Fruit fly (Drosophila melanogaster): Measurements from ENCODE around the gene CG3982.

CG3982 gene

DNA sequence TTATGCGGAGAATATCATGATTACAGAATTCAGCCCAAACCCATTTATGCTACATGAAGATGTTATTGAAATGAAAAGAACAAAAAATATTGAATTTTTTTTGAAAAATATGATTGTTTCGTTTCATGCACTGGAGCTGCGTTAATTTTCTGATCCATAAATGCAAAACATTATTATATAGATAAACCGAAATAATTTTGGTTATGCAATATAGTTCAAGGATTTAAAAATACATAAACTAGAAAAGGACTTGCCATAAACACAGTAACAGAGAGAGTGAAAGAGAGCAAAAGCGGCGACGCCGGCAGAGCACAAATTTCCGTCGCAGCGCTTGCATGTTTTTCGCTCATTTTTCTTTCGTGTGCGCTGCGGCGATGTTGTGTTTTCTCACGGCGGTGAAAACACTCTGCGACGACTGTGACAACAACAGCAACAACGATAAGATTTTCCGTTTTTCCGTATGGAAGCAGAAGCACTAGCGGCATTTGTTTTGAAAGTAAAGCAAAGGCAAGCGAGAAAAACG lies 45.1 kb upstream of the CG3982 start (continued):
- TF ChIP-seq Spps (tag; optimal IDR thresholded peaks at IDR 0.05) (peak; percentile 91), slou (GFP tag; optimal IDR thresholded peaks at IDR 0.05) (no peak), CG7928 (GFP tag; optimal IDR thresholded peaks at IDR 0.05) (peak; percentile 25), Doc2 (GFP tag; IDR thresholded peaks at IDR 0.05) (no peak), Ets97D (GFP tag; optimal IDR thresholded peaks at IDR 0.05) (peak; percentile 45), Hr3 (GFP tag; optimal IDR thresholded peaks at IDR 0.05) (peak; percentile 63), CG34224 (GFP tag; IDR thresholded peaks at IDR 0.05; ENCODE audit: partially characterized antibody) (no peak), org-1 (GFP tag; optimal IDR thresholded peaks at IDR 0.05) (peak; percentile 89), NFAT (GFP tag; IDR thresholded peaks at IDR 0.05) (peak; percentile 9; the same call in 1 of the 2 replicates), klu (GFP tag; IDR thresholded peaks at IDR 0.05) (no peak), HHEX (GFP tag; optimal IDR thresholded peaks at IDR 0.05) (peak; percentile 83), run (tag; optimal IDR thresholded peaks at IDR 0.05) (peak; percentile 89), CG7987 (GFP tag; optimal IDR thresholded peaks at IDR 0.05) (peak; percentile 20), Oli (tag; optimal IDR thresholded peaks at IDR 0.05) (peak; percentile 87), dmrt11E (tag; optimal IDR thresholded peaks at IDR 0.05) (peak; percentile 94), Dip2 (GFP tag; IDR thresholded peaks at IDR 0.05) (no peak), CG10267 (tag; optimal IDR thresholded peaks at IDR 0.05) (peak; percentile 92), CG15696 (tag; optimal IDR thresholded peaks at IDR 0.05) (peak; percentile 90), knrl (GFP tag; IDR thresholded peaks at IDR 0.05; ENCODE audit: partially characterized antibody) (no peak), CG13123 (GFP tag; optimal IDR thresholded peaks at IDR 0.05) (peak; percentile 61), pb (GFP tag; optimal IDR thresholded peaks at IDR 0.05) (peak; percentile 40), CG9437 (GFP tag; optimal IDR thresholded peaks at IDR 0.05) (peak; percentile 85), CG8924 (tag; optimal IDR thresholded peaks at IDR 0.05) (peak; percentile 96), H15 (GFP tag; IDR thresholded peaks at IDR 0.05) (peak; percentile 58; the same call in 1 of the 3 replicates), ab (GFP tag; optimal IDR thresholded peaks at IDR 0.05) (no peak), CG16815 (GFP tag; optimal IDR thresholded peaks at IDR 0.05) (peak; percentile 70), CG15011 (GFP tag; optimal IDR thresholded peaks at IDR 0.05) (peak; percentile 91), Ets65A (GFP tag) (no peak), amos (GFP tag; IDR thresholded peaks at IDR 0.05; ENCODE audit: partially characterized antibody) (no peak), fd96Cb (tag; optimal IDR thresholded peaks at IDR 0.05) (peak; percentile 90), Scr (GFP tag; IDR thresholded peaks at IDR 0.05; ENCODE audit: partially characterized antibody) (peak; percentile 14), zen (tag; optimal IDR thresholded peaks at IDR 0.05) (peak; percentile 70), CG6813 (GFP tag; optimal IDR thresholded peaks at IDR 0.05) (peak; percentile 92), CG6689 (GFP tag; IDR thresholded peaks at IDR 0.05) (peak; percentile 82), Ravus (GFP tag; IDR thresholded peaks at IDR 0.05) (peak; percentile 21; the same call in 1 of the 2 replicates), CG8359 (GFP tag; optimal IDR thresholded peaks at IDR 0.05; ENCODE audit: borderline replicate concordance) (peak; percentile 68), btn (GFP tag; optimal IDR thresholded peaks at IDR 0.05) (peak; percentile 39), Stat92E (GFP tag; optimal IDR thresholded peaks at IDR 0.05) (peak in 1 of 3 experiments; percentile 95), sim (GFP tag; IDR thresholded peaks at IDR 0.05) (0 out of 2 replicates have a peak, but pooled peaks have one; percentile 34), ac (GFP tag; optimal IDR thresholded peaks at IDR 0.05) (peak; percentile 78), croc (GFP tag; conservative IDR thresholded peaks at IDR 0.05) (peak; percentile 59), sd (tag; optimal IDR thresholded peaks at IDR 0.05) (no peak), CG16813 (GFP tag; IDR thresholded peaks at IDR 0.05; ENCODE audit: partially characterized antibody) (no peak), hb (GFP tag; IDR thresholded peaks at IDR 0.05; ENCODE audit: partially characterized antibody) (no peak), twi (tag; optimal IDR thresholded peaks at IDR 0.05) (peak; percentile 68), CG3281 (GFP tag; optimal IDR thresholded peaks at IDR 0.05) (peak; percentile 89), CG17829 (tag; optimal IDR thresholded peaks at IDR 0.05) (peak; percentile 92), Hr78 (GFP tag; optimal IDR thresholded peaks at IDR 0.05) (peak in 1 of 2 experiments; percentile 71), CG17186 (GFP tag; optimal IDR thresholded peaks at IDR 0.05) (peak; percentile 63)

Measured in whole organism, embryonic.